Fruit fly (Drosophila melanogaster) whole organism: Measurements from ENCODE around the gene CG5510.

ENCODE experiments used
- CG8478 ChIP-seq: fragments of >200 bp; optimal IDR thresholded peaks from 2 replicates; lab custom pipeline; 2018; ENCODE audit warnings: inconsistent platforms
- Dll ChIP-seq: fragments of >200 bp; optimal IDR thresholded peaks from 2 replicates; lab custom pipeline; 2017
- EcR ChIP-seq, 2 experiments: fragments of >200 bp; optimal IDR thresholded peaks; 2 replicates each; lab custom pipeline; 2017; ENCODE audit warnings: missing biosample characterization in 2 of 2, missing genetic modification characterization in 2 of 2, missing genetic modification reagents in 2 of 2
- pan ChIP-seq: fragments of >200 bp; optimal IDR thresholded peaks from 2 replicates; lab custom pipeline; 2017
- psq ChIP-seq: fragments of >200 bp; optimal IDR thresholded peaks from 2 replicates; lab custom pipeline; 2017
- usp ChIP-seq: fragments of >200 bp; optimal IDR thresholded peaks from 2 replicates; lab custom pipeline; 2017; ENCODE audit warnings: missing biosample characterization, missing genetic modification characterization, mixed read lengths

CG5510 gene

dm6 chr3R:24142971-24143370 is 26.4 kb downstream of the CG5510 start:
- TF ChIP-seq usp (no peak), psq (no peak), CG8478 (lab: Kevin White, UChicago) (no peak), pan (lab: Kevin White, UChicago) (no peak), EcR (GFP tag; optimal IDR thresholded peaks at IDR 0.05; lab: Kevin White, UChicago) (no peak), Dll (lab: Kevin White, UChicago) (no peak)

- no peak for TF ChIP-seq EcR (GFP tag; optimal IDR thresholded peaks at IDR 0.05; lab: Kevin White, UChicago)
- TF ChIP-seq CG8478 (lab: Kevin White, UChicago), result no peak
- peak; percentile 73 for TF ChIP-seq Dll (lab: Kevin White, UChicago)
- TF ChIP-seq pan (lab: Kevin White, UChicago), result no peak
- no peak for TF ChIP-seq usp
- no peak for TF ChIP-seq psq
These were observed 28.3 kb downstream of the CG5510 start, which contains the start of gene Kal1 for dm6 chr3R:24141013-24141592. TSS of gene Kal1 (plus strand) at chr3R:24141395.

dm6 chr3R:24139646-24140130 is 29.7 kb downstream of the CG5510 start:
- TF ChIP-seq pan (lab: Kevin White, UChicago) (no peak), psq (no peak), CG8478 (lab: Kevin White, UChicago) (no peak), EcR (GFP tag; optimal IDR thresholded peaks at IDR 0.05; lab: Kevin White, UChicago) (no peak), Dll (lab: Kevin White, UChicago) (no peak), usp (no peak)

DNA sequence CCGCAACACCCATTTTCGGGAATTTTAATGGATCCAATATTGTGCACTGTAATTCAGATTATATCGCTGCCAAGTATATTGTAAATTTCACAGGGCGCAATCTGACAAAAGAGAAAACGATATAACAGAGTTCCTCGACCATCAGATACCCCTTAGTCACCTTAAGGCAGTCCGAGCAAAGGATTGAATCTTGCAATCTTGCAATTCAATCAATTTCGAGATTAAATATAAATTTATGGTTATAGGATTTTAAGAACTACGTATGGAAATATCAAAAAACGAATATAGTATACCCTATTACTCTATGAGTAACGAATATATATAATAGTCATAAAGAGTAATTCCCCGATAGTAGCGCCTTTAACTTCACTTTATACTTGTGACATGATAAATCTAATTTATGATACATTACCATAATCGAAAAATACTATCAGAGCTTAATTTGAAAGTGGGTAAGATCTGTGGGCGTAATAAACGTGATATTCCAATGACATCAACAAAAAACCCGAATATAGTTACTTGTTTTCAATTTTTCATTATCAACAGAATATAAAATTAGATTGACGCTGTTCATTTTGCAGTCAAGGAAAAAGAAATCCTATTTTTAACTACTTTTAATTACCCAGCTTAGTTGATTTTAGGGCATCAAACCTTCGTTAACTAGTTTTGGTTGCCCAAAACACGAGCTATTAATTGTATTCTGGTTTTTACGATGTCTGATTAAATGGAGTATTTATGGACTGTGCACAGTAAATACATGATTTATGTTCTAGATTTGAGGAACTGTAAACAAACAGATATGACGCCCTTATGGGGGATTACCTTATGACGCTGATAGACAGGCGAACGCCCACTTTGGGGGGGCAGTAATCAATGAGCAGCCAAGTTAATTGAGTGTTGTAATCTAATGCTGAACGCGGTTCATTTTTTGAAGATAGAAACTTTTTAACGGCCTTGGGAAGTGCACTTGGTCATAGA is 30.6 kb downstream of the CG5510 start:
- TF ChIP-seq Dll (lab: Kevin White, UChicago), result no peak
- no peak for TF ChIP-seq EcR (GFP tag; optimal IDR thresholded peaks at IDR 0.05; lab: Kevin White, UChicago)
- no peak for TF ChIP-seq usp
- TF ChIP-seq pan (lab: Kevin White, UChicago), result no peak
- TF ChIP-seq CG8478 (lab: Kevin White, UChicago), result no peak
- TF ChIP-seq psq, result no peak

- TF ChIP-seq EcR (GFP tag; optimal IDR thresholded peaks at IDR 0.05; lab: Kevin White, UChicago), result no peak
- no peak for TF ChIP-seq usp
- no peak for TF ChIP-seq pan (lab: Kevin White, UChicago)
- no peak for TF ChIP-seq Dll (lab: Kevin White, UChicago)
- TF ChIP-seq CG8478 (lab: Kevin White, UChicago), result no peak
- TF ChIP-seq psq, result no peak
These were observed 31.9 kb downstream of the CG5510 start, which contains the start of gene Npc2f for dm6 chr3R:24137311-24137945. TSS of gene Npc2f (plus strand) at chr3R:24137895.

DNA sequence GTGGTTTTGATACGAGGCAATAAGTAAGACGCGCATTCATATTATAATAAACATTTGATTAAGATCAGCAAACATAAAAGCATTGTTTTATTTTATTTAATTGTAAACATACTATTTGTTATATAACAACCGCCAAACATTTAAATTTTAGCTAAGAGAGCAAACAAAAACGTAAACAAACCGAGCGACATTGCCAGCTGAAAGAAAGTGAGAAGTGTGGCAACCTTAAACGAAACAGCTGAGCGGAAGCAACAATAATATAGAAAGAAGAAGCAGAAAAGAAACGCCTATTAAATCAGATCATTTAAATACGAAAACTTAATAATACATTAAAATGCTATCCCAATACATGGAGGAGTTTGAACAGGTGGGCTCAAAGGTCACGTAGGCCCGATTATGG is 34.8 kb downstream of the CG5510 start, which contains the start of gene Sec10:
TSS of gene Sec10 (plus strand) at position 252 of the 400 bp plus-strand sequence.
- TF ChIP-seq CG8478 (lab: Kevin White, UChicago), result no peak
- TF ChIP-seq pan (lab: Kevin White, UChicago), result no peak
- no peak for TF ChIP-seq EcR (GFP tag; optimal IDR thresholded peaks at IDR 0.05; lab: Kevin White, UChicago)
- no peak for TF ChIP-seq usp
- no peak for TF ChIP-seq Dll (lab: Kevin White, UChicago)
- TF ChIP-seq psq, result no peak

DNA sequence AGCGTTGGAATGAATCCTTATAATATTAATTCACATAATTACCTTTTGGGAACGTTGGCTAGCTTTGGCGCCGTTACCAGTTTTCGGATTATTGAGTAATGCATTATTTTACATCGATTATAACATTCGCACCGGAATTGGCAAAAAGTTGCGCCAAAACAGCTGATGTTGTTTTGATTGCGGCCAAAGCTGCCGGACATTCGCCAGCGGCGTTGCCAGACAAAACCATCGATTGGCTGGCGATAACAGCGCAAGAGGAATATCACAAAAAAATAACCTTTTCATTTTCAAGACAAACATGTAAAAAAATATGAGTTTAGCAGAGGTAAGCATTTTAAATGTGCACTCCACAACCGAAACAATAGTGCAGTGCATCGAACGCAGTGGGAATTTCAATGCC is 39.3 kb downstream of the CG5510 start, which contains the start of the genes GatB and Tsc1:
TSS of gene GatB (minus strand) at position 176 of the 400 bp plus-strand sequence.
TSS of gene Tsc1 (plus strand) at position 228 of the 400 bp plus-strand sequence.
- TF ChIP-seq CG8478 (lab: Kevin White, UChicago) (no peak), EcR (GFP tag; optimal IDR thresholded peaks at IDR 0.05; lab: Kevin White, UChicago) (no peak), pan (lab: Kevin White, UChicago) (no peak), usp (no peak), psq (no peak), Dll (lab: Kevin White, UChicago) (no peak)

DNA sequence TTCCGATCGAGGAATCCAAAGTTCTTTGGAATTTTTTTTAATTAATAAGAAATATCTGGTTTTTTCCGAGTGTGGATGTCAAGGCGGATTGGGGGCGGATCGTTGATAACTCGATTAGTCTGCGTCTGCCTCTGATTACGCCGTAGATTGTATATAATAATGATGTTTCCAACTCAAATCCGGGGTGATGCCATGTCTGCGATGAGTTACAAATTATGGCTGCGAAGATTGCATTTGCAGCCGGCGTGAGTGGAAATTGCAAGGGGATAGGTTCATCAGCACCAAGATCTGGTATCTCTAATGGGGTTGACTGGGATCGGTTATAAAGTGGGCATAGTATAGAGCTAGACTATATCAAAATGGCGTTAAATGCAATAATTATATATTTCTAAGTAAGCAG is 47.0 kb downstream of the CG5510 start:
- TF ChIP-seq Dll (lab: Kevin White, UChicago) (no peak), pan (lab: Kevin White, UChicago) (no peak)

DNA sequence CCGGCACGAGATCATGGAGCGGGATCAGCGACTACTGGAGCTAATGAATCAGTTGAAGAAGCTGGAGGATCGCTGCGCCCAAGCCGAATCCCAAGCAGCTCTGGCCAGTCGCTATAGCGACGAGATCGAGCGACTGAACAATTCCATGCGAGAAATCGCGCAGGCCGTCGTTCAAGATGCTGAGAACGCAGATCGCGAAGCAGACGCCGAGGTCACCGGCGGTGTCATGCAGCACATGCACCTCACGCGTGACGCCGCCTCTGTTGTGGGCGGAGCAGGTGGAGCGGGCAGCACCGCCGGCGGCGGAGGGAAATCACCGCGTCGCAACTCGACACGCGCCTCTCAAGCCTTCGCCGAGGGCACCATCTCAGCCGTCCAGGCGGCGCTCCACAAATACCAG is 47.7 kb downstream of the CG5510 start:
- no peak for TF ChIP-seq Dll (lab: Kevin White, UChicago)
- TF ChIP-seq usp, result no peak
- no peak for TF ChIP-seq CG8478 (lab: Kevin White, UChicago)
- no peak for TF ChIP-seq EcR (GFP tag; optimal IDR thresholded peaks at IDR 0.05; lab: Kevin White, UChicago)
- no peak for TF ChIP-seq pan (lab: Kevin White, UChicago)
- TF ChIP-seq psq, result no peak
